Worm (Caenorhabditis elegans): ENCODE results near the gene unc-115.
A peak's percentile ranks its signal among the peaks of the same experiment; 100 is the strongest.

unc-115 gene

DNA sequence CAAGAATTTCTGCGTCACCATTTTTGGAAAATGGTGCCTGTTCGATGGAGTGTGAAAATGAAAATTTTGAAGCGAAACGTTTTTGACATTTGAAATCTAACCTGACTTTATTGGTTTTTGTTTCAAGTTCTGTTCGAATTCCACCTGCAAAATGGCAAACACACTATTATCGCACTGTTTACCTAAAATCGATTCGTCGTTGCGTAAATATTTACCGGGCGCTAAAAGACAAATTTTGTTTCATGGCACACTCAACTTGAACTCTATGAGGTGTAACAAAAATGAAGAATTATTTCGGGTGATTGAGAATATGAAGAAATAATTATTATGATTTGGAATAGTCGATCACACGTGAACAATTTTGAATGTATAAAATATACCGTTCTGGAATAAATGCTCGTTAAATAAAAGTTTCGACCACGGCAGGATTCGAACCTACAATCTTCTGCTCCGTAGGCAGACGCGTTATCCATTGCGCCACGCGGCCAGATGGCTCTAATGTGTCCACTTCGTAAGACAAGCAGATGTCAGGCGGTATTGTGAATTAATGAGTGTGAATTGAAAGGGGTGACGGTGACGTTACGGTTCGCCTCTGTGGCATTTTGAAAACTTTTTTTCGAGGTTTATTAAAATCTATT is 1.7 kb downstream of the unc-115 start (continued):
- no peak for TF ChIP-seq attf-3 (GFP tag; conservative IDR thresholded peaks at IDR 0.05)
- TF ChIP-seq ceh-58 (GFP tag; IDR thresholded peaks at IDR 0.05) = no peak
- 0 out of 2 replicates have a peak, but pooled peaks have one; percentile 23 for TF ChIP-seq ceh-91 (GFP tag; IDR thresholded peaks at IDR 0.05)
- no peak for TF ChIP-seq cebp-1 (GFP tag; IDR thresholded peaks at IDR 0.05)
- TF ChIP-seq cebp-1 (tag; optimal IDR thresholded peaks at IDR 0.05) = peak; percentile 32
- TF ChIP-seq lin-40 (tag; optimal IDR thresholded peaks at IDR 0.05) = no peak
- peak; percentile 18 for TF ChIP-seq lsl-1 (GFP tag; optimal IDR thresholded peaks at IDR 0.05)
- TF ChIP-seq B0261.1 (tag; optimal IDR thresholded peaks at IDR 0.05) = peak; percentile 81
- TF ChIP-seq let-607 (tag; optimal IDR thresholded peaks at IDR 0.05) = peak in 1 of 2 experiments; percentile 39
- TF ChIP-seq madf-3 (GFP tag; IDR thresholded peaks at IDR 0.05) = no peak
- TF ChIP-seq dpl-1 (GFP tag; optimal IDR thresholded peaks at IDR 0.05) = no peak
- TF ChIP-seq repo-1 (tag; optimal IDR thresholded peaks at IDR 0.05) = peak; percentile 63
- peak; percentile 46 for TF ChIP-seq F49E8.2 (tag; optimal IDR thresholded peaks at IDR 0.05; ENCODE audit: insufficient read depth)
- TF ChIP-seq die-1 (tag; optimal IDR thresholded peaks at IDR 0.05) = peak; percentile 92
- peak; percentile 55 for TF ChIP-seq madf-10 (tag; optimal IDR thresholded peaks at IDR 0.05)
- no peak for TF ChIP-seq ztf-22 (GFP tag; optimal IDR thresholded peaks at IDR 0.05)
- TF ChIP-seq Y79H2A.3 (GFP tag; conservative IDR thresholded peaks at IDR 0.05) = no peak
- TF ChIP-seq athp-1 (tag; optimal IDR thresholded peaks at IDR 0.05) = peak; percentile 11
- TF ChIP-seq egl-18 (GFP tag; IDR thresholded peaks at IDR 0.05) = no peak
- peak; percentile 79 for TF ChIP-seq nhr-90 (tag; optimal IDR thresholded peaks at IDR 0.05)
- no peak for TF ChIP-seq zim-3 (tag; optimal IDR thresholded peaks at IDR 0.05)
- TF ChIP-seq B0035.1 (tag; optimal IDR thresholded peaks at IDR 0.05) = peak; percentile 16
- no peak for TF ChIP-seq Y95B8A.8 (GFP tag; IDR thresholded peaks at IDR 0.05)
- 0 out of 2 replicates have a peak, but pooled peaks have one; percentile 10 for TF ChIP-seq C06A6.2 (GFP tag; conservative IDR thresholded peaks at IDR 0.05)

DNA sequence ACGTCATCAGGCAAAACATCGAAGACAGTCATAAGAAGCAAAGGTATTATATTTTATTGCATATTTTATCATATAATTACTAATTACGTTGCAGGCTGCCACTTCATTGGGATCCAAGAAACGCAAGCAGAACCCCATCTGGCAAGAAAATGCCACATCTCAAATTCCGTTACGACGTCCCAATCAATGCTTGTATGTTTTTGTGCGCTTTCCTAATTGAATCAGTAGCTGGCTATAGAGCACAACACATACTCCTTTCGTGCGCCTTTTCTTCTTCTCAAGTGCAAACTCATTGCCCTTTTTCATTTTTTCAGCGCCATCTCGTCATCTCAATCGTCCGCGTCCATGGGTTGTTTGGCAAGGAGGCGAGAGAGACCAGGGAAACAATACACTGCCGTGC is 4.2 kb downstream of the unc-115 start:
- TF ChIP-seq F55B11.4 (tag; optimal IDR thresholded peaks at IDR 0.05; ENCODE audit: borderline replicate concordance, insufficient read depth) = no peak
- 0 out of 2 replicates have a peak, but pooled peaks have one; percentile 11 for TF ChIP-seq zfh-2 (GFP tag; conservative IDR thresholded peaks at IDR 0.05)

DNA sequence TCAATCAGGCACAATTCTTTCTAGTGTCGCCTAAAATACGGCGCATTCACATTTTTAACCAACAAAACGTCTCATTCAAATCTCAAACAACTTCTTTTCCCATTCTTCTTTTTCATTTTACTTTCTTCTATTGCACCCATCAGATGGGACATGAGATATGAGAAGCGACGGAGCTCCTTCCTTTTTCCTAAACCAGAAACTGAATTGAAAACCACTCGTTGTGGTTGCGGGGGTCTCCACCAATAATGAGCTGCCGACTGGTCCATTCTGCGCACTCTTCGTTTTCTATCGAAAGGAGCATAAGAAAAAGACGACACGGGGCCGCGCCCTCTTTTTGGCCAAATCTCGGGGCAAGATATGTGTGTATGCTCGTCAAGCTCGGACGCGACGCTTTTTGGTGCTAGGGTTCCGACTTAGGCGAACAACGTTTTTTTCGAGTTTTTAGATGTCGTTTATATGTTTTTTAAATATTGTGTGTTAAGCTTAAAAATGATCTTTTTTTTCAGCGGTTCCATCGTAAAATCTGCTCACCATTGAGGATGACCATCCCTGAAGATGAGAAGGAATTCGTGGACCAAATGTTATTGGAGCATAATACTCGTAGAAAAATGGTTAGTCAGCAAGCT is 7.7 kb downstream of the unc-115 start, which contains the start of gene F09B9.5:
Gene F09B9.5, plus strand, starts transcription at position 501 of the 626 bp plus-strand sequence.
- TF ChIP-seq Y67H2A.10 (GFP tag; conservative IDR thresholded peaks at IDR 0.05) = no peak
- no peak for TF ChIP-seq ccch-3 (GFP tag; optimal IDR thresholded peaks at IDR 0.05)
- no peak for TF ChIP-seq xnd-1 (tag; optimal IDR thresholded peaks at IDR 0.05)
- no peak for TF ChIP-seq lsy-27 (tag; optimal IDR thresholded peaks at IDR 0.05; ENCODE audit: borderline replicate concordance, insufficient read depth)
- no peak for TF ChIP-seq Y56A3A.18 (GFP tag; IDR thresholded peaks at IDR 0.05)
- no peak for TF ChIP-seq K12H6.12 (tag; optimal IDR thresholded peaks at IDR 0.05)
- TF ChIP-seq cebp-2 (GFP tag; IDR thresholded peaks at IDR 0.05) = no peak
- no peak for TF ChIP-seq ztf-6 (GFP tag; IDR thresholded peaks at IDR 0.05)
- no peak for TF ChIP-seq ets-4 (GFP tag; optimal IDR thresholded peaks at IDR 0.05)
- TF ChIP-seq hsf-1 (GFP tag; IDR thresholded peaks at IDR 0.05) = no peak
- TF ChIP-seq ceh-100 (GFP tag; IDR thresholded peaks at IDR 0.05) = no peak
- TF ChIP-seq attf-3 (GFP tag; conservative IDR thresholded peaks at IDR 0.05) = no peak

Measured in whole organism, young adult.